Worm (Caenorhabditis elegans) whole organism, L4 larva: Measurements from ENCODE around the gene Y5F2A.4.

Experiments
- Y5F2A.4 ChIP-seq: fragments of 200-800 bp; sonication (Bioruptor generic); optimal IDR thresholded peaks from 2 replicates; lab custom pipeline; 2018; ENCODE audit warnings: mild to moderate bottlenecking, missing genetic modification characterization, missing compliant biosample characterization
- aha-1 ChIP-seq: fragments of 150-350 bp; peaks from one replicate; lab custom pipeline; 2014; ENCODE audit warnings: missing biosample characterization, missing genetic modification characterization
- ceh-20 ChIP-seq: fragments of 200-800 bp; sonication (Bioruptor generic); IDR thresholded peaks from 2 replicates; pipeline ENCODE4 v1.3.6; 2022; ENCODE audit warnings: missing genetic modification reagents, missing genetic modification characterization, missing compliant biosample characterization
- ceh-82 ChIP-seq: sonication (generic microtip); optimal IDR thresholded peaks from 2 replicates; lab custom pipeline; 2017; ENCODE audit warnings: missing biosample characterization, missing genetic modification characterization
- cey-2 ChIP-seq: sonication (generic microtip); optimal IDR thresholded peaks from 3 replicates; lab custom pipeline; 2017; ENCODE audit warnings: missing genetic modification characterization, mild to moderate bottlenecking, missing compliant biosample characterization, antibody characterized with exemption, borderline replicate concordance; ENCODE audit not compliant: insufficient read depth
- daf-16 ChIP-seq, 3 experiments: sonication (generic microtip); optimal IDR thresholded peaks; 2 replicates each; lab custom pipeline; 2016 to 2017; ENCODE audit warnings: missing genetic modification characterization in 3 of 3, missing genetic modification reagents in 3 of 3, mild to moderate bottlenecking in 2 of 3, missing compliant biosample characterization in 2 of 3, missing biosample characterization in 1 of 3, moderate library complexity in 1 of 3
- dve-1 ChIP-seq: sonication (generic microtip); optimal IDR thresholded peaks from 2 replicates; lab custom pipeline; 2017; ENCODE audit warnings: antibody characterized with exemption, mild to moderate bottlenecking, missing genetic modification characterization, missing compliant biosample characterization; ENCODE audit not compliant: insufficient read depth
- egl-43 ChIP-seq: fragments of 200-800 bp; sonication (Bioruptor generic); IDR thresholded peaks from 2 replicates; pipeline ENCODE4 v1.3.6; 2022; ENCODE audit warnings: missing genetic modification reagents, missing genetic modification characterization, missing compliant biosample characterization
- fkh-10 ChIP-seq: fragments of 150-350 bp; optimal IDR thresholded peaks from 2 replicates; lab custom pipeline; 2014; ENCODE audit warnings: missing biosample characterization, missing genetic modification reagents, missing genetic modification characterization
- hlh-11 ChIP-seq: fragments of 200-800 bp; sonication (Bioruptor generic); optimal IDR thresholded peaks from 2 replicates; lab custom pipeline; 2018; ENCODE audit warnings: mild to moderate bottlenecking, missing genetic modification characterization, missing compliant biosample characterization
- hlh-30 ChIP-seq: sonication (generic microtip); optimal IDR thresholded peaks from 2 replicates; lab custom pipeline; 2017; ENCODE audit warnings: antibody characterized with exemption, mild to moderate bottlenecking, missing genetic modification characterization, missing compliant biosample characterization; ENCODE audit not compliant: insufficient read depth
- lin-13 ChIP-seq: fragments of 150-350 bp; optimal IDR thresholded peaks from 2 replicates; lab custom pipeline; 2014; ENCODE audit warnings: missing biosample characterization, missing genetic modification reagents, missing genetic modification characterization
- lin-39 ChIP-seq: fragments of 150-350 bp; optimal IDR thresholded peaks from 2 replicates; lab custom pipeline; 2014; ENCODE audit warnings: missing biosample characterization, missing genetic modification reagents, missing genetic modification characterization
- lsy-2 ChIP-seq, 2 experiments: fragments of 150-350 bp in 1 of 2; sonication (generic microtip) in 1 of 2; optimal IDR thresholded peaks; 2 replicates each; lab custom pipeline; 2014 to 2017; ENCODE audit warnings: missing biosample characterization in 2 of 2, missing genetic modification characterization in 2 of 2
- mdl-1 ChIP-seq, 2 experiments: fragments of 150-350 bp in 1 of 2; sonication (generic microtip) in 1 of 2; optimal IDR thresholded peaks; 2 replicates each; lab custom pipeline; 2014 to 2017; ENCODE audit warnings: missing biosample characterization in 2 of 2, missing genetic modification characterization in 2 of 2
- mxl-3 ChIP-seq: fragments of 200-800 bp; sonication (Bioruptor generic); optimal IDR thresholded peaks from 2 replicates; lab custom pipeline; 2018; ENCODE audit warnings: mild to moderate bottlenecking, missing genetic modification characterization, missing compliant biosample characterization
- nhr-102 ChIP-seq: sonication (generic microtip); optimal IDR thresholded peaks from 2 replicates; lab custom pipeline; 2016; ENCODE audit warnings: mild to moderate bottlenecking, missing genetic modification characterization, moderate library complexity, missing compliant biosample characterization
- nhr-111 ChIP-seq: fragments of 200-800 bp; sonication (Bioruptor generic); optimal IDR thresholded peaks from 2 replicates; lab custom pipeline; 2018; ENCODE audit warnings: mild to moderate bottlenecking, missing genetic modification characterization, missing compliant biosample characterization
- nhr-25 ChIP-seq: sonication (generic microtip); optimal IDR thresholded peaks from 2 replicates; lab custom pipeline; 2017; ENCODE audit warnings: missing genetic modification characterization, mild to moderate bottlenecking, missing compliant biosample characterization, antibody characterized with exemption, moderate library complexity, borderline replicate concordance; ENCODE audit not compliant: insufficient read depth
- nhr-28 ChIP-seq: fragments of 150-350 bp; optimal IDR thresholded peaks from 2 replicates; lab custom pipeline; 2014; ENCODE audit warnings: missing biosample characterization, missing genetic modification characterization
- nhr-76 ChIP-seq: fragments of 150-350 bp; optimal IDR thresholded peaks from 2 replicates; lab custom pipeline; 2014; ENCODE audit warnings: missing biosample characterization, missing genetic modification characterization
- nhr-77 ChIP-seq: fragments of 150-350 bp; optimal IDR thresholded peaks from 2 replicates; lab custom pipeline; 2014; ENCODE audit warnings: missing biosample characterization, missing genetic modification characterization
- pqm-1 ChIP-seq: sonication (generic microtip); optimal IDR thresholded peaks from 2 replicates; lab custom pipeline; 2017; ENCODE audit warnings: missing biosample characterization, missing genetic modification characterization
- rbr-2 ChIP-seq: sonication (generic microtip); optimal IDR thresholded peaks from 2 replicates; lab custom pipeline; 2016; ENCODE audit warnings: missing genotype, missing genetic modification characterization, missing compliant biosample characterization
- set-16 ChIP-seq: fragments of 200-800 bp; sonication (Bioruptor generic); IDR thresholded peaks from 2 replicates; pipeline ENCODE4 v1.3.6; 2022; ENCODE audit warnings: missing genetic modification reagents, missing genetic modification characterization, missing compliant biosample characterization
- skn-1 ChIP-seq: fragments of 150-350 bp; optimal IDR thresholded peaks from 2 replicates; lab custom pipeline; 2014; ENCODE audit warnings: missing biosample characterization, missing genetic modification characterization
- spr-1 ChIP-seq: sonication (generic microtip); optimal IDR thresholded peaks from 2 replicates; lab custom pipeline; 2016; ENCODE audit warnings: mild to moderate bottlenecking, missing genetic modification characterization, missing compliant biosample characterization
- spr-3 ChIP-seq: fragments of 200-800 bp; sonication (Bioruptor generic); optimal IDR thresholded peaks from 2 replicates; lab custom pipeline; 2018; ENCODE audit warnings: mild to moderate bottlenecking, missing genetic modification characterization, missing compliant biosample characterization
- tra-1 ChIP-seq: fragments of 200-800 bp; sonication (Bioruptor generic); IDR thresholded peaks from 2 replicates; pipeline ENCODE4 v1.3.6; 2022; ENCODE audit warnings: missing genetic modification reagents, missing genetic modification characterization, missing compliant biosample characterization
- unc-130 ChIP-seq: sonication (generic microtip); optimal IDR thresholded peaks from 2 replicates; lab custom pipeline; 2016; ENCODE audit warnings: missing genetic modification reagents, missing genetic modification characterization, missing compliant biosample characterization
- unc-62 ChIP-seq, 3 experiments: fragments of 150-350 bp in 1 of 3; sonication (generic microtip); optimal IDR thresholded peaks in 2 of 3; peaks in 1 of 3; 1 replicate in 1 of 3; 2 replicates in 2 of 3; lab custom pipeline; 2014 to 2017; ENCODE audit warnings: missing biosample characterization in 3 of 3, missing genetic modification characterization in 3 of 3, missing genetic modification reagents in 3 of 3, missing genotype in 1 of 3
- zip-2 ChIP-seq: fragments of 150-350 bp; optimal IDR thresholded peaks from 2 replicates; lab custom pipeline; 2014; ENCODE audit warnings: missing biosample characterization, missing genetic modification characterization

Y5F2A.4 gene

DNA sequence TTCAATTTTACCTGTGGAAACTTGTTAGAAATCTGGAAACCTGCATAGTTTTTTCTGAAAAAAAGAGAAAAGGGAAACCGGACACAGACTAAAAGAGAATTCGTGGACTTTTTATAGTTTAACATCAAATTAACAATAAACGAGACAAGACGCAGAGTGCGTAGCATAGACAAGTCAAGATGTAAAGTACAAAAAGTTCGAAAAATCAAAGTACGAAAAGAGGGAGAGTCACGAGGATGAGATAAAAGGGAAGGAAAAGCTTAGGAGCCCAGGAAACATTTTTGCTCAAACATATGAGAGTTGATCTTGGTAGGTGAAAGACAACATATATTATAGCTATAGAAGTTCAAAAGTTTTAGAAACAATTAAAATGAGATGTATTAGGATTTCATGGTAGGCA lies 19.4 kb upstream of the Y5F2A.4 start, which contains the start of gene M7.12:
Gene M7.12, minus strand, starts transcription at position 188 of the 400 bp plus-strand sequence.
- TF ChIP-seq nhr-76, result peak; percentile 76
- TF ChIP-seq skn-1 (tag; lab: Kevin White, UChicago), result no peak

DNA sequence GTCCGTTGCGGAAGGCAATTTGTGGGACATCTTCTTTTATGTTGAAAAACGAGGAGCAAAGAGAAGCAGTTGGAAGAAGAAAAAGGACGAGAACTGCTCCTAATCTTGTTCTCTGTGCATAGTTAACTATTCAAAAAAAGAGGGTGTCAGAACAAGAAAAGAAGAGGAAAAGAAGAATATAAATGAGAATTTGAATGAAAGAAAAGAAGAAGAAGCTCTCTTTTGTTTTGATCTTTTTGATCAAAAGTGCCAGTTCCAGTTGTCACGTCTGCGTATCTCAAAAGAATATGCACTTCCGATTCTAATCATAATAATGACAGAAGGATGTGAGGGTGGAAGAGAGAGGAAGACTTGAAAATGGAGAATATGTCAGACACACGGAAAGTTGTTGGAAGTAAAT lies 16.6 kb upstream of the Y5F2A.4 start, which contains the start of gene M7.8:
Gene M7.8, minus strand, starts transcription at position 112 of the 400 bp plus-strand sequence.
- TF ChIP-seq unc-130 (no peak), fkh-10 (GFP tag; lab: Kevin White, UChicago) (peak; percentile 86), unc-62 (GFP tag; optimal IDR thresholded peaks at IDR 0.05 in 1 of 2; lab: Kevin White, UChicago) (peak in 1 of 2 experiments; percentile 93), unc-62 (tag; optimal IDR thresholded peaks at IDR 0.05; lab: Kevin White, UChicago) (no peak), aha-1 (tag; lab: Kevin White, UChicago) (peak; percentile 42), egl-43 (GFP tag; lab: Robert Waterston, UW) (no peak), lsy-2 (tag; optimal IDR thresholded peaks at IDR 0.05; lab: Kevin White, UChicago) (peak in 1 of 2 experiments; percentile 24)

DNA sequence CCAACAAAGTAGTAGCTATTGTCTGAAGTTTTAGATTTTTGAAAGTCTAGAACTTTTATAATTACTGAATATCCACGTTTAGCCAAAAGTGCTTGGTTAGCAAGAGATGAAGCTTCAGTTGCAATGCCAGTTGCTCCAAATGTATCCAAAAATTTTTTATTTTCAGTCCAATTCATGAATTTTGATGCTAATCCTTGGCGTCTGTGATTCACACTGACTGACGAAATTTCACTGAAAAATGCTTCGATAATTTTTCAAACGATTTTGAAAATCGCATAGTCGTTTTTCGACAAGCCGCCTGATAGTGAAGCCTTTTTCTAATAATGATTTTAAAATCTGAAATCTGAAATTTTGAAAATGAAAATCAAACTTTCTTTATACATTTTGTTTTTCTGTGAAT lies 15.7 kb upstream of the Y5F2A.4 start:
- TF ChIP-seq zip-2 (no peak), spr-1 (tag; lab: Kevin White, UChicago) (no peak), aha-1 (tag; lab: Kevin White, UChicago) (peak; percentile 93), lin-13 (GFP tag; lab: Kevin White, UChicago) (no peak)
- TF ChIP-seq, all 104 proteins: peak for 1

DNA sequence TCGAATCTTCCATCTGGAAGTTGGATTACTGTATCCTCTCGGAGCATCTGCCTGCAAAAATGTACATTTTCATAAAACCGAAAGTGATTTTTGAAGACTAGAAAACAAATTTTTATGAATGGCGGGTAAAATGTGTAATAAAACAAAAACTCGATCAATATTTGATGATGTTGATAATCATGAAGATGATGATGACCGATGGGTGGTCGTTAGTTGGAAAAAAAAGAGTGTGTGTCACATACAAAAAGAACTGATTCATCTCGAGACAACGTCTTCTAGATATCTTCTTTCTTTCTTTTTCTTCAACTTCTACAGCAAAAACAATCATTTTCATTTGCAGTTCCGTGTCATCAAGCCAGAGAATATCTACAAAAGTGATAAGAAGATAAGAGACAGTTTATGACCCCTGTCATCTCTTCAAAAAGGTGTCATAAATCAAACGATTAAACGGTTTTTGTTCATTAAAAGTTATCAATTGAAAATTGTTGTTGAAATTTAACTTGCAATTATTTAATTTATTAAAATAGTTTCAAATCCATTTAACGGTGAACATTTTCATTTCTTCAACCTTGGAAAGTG lies 14.2 kb upstream of the Y5F2A.4 start, which contains the start of gene bcc-1:
Gene bcc-1, minus strand, starts transcription at position 51 of the 579 bp plus-strand sequence.
- peak; percentile 23 for TF ChIP-seq nhr-77 (tag; lab: Kevin White, UChicago)
- no peak for TF ChIP-seq ceh-82 (tag; lab: Kevin White, UChicago)
- no peak for TF ChIP-seq rbr-2
- peak; percentile 27 for TF ChIP-seq mxl-3 (GFP tag; lab: Kevin White, UChicago)
- peak in 1 of 2 experiments; percentile 53 for TF ChIP-seq mdl-1 (tag; optimal IDR thresholded peaks at IDR 0.05; lab: Kevin White, UChicago)
- peak; percentile 55 for TF ChIP-seq hlh-11
- TF ChIP-seq set-16 (GFP tag; lab: Robert Waterston, UW), result no peak
- no peak for TF ChIP-seq fkh-10 (GFP tag; lab: Kevin White, UChicago)
- TF ChIP-seq aha-1 (tag; lab: Kevin White, UChicago), result peak; percentile 65
- no peak for TF ChIP-seq pqm-1 (tag; lab: Kevin White, UChicago)
- peak; percentile 42 for TF ChIP-seq cey-2 (tag; lab: Kevin White, UChicago)
- no peak for TF ChIP-seq lin-39 (tag; lab: Kevin White, UChicago)
- peak in 1 of 2 experiments; percentile 98 for TF ChIP-seq unc-62 (GFP tag; optimal IDR thresholded peaks at IDR 0.05 in 1 of 2; lab: Kevin White, UChicago)
- TF ChIP-seq unc-62 (tag; optimal IDR thresholded peaks at IDR 0.05; lab: Kevin White, UChicago), result no peak
- TF ChIP-seq zip-2, result no peak
- peak; percentile 62 for TF ChIP-seq nhr-28 (tag; lab: Kevin White, UChicago)
- TF ChIP-seq tra-1 (GFP tag; lab: Robert Waterston, UW), result 0 out of 2 replicates have a peak, but pooled peaks have one; percentile 38
- TF ChIP-seq nhr-102 (tag; lab: Kevin White, UChicago), result no peak
- TF ChIP-seq hlh-30 (tag; lab: Kevin White, UChicago), result peak; percentile 43
- no peak for TF ChIP-seq Y5F2A.4 (GFP tag; lab: Kevin White, UChicago)
- TF ChIP-seq dve-1 (tag; lab: Kevin White, UChicago), result peak; percentile 44
- no peak for TF ChIP-seq daf-16 (GFP tag; optimal IDR thresholded peaks at IDR 0.05; lab: Kevin White, UChicago)
- no peak for TF ChIP-seq daf-16 (tag; optimal IDR thresholded peaks at IDR 0.05; lab: Kevin White, UChicago)
- peak; percentile 78; the same call in 1 of the 2 replicates for TF ChIP-seq ceh-20 (GFP tag; lab: Robert Waterston, UW)
- TF ChIP-seq spr-3, result no peak
- no peak for TF ChIP-seq nhr-111
- TF ChIP-seq lsy-2 (tag; optimal IDR thresholded peaks at IDR 0.05; lab: Kevin White, UChicago), result peak in 1 of 2 experiments; percentile 41
- peak; percentile 10 for TF ChIP-seq nhr-25 (tag; lab: Kevin White, UChicago)
